Worm (Caenorhabditis elegans): ENCODE results near the gene T04F8.7.

The T04F8.7 gene

DNA sequence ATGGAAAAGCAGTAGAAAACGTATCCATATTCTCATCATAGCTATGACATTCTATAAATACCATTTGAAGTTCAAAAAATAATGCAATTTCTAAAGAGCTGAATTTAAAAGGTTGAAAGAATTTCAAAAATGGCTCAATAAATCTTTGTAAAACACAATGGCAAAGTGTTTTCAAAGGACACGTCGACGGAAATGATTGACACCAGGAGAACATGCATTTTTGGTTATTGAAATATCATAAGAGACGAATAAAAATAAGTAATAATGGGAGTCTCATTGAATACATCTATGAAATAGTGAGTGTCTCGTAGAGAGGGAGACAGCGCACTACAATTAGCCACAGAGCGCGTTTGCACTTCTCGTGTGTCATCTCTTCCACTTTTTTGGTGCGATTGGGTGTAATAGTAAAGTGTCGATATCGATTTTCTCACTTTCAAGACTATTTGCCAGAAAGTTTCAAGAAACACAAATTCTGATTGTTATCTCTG lies 24.2 kb downstream of the T04F8.7 start, which contains the start of gene T04F8.2:
T04F8.2 (minus strand) TSS at position 51 of the 488 bp plus-strand sequence.
- TF ChIP-seq pha-4 (tag; optimal IDR thresholded peaks at IDR 0.05): no peak
- no peak for TF ChIP-seq Y67H2A.10 (GFP tag; conservative IDR thresholded peaks at IDR 0.05)
- peak; percentile 37; the same call in 1 of the 2 replicates for TF ChIP-seq lin-26 (GFP tag; IDR thresholded peaks at IDR 0.05)
- no peak for TF ChIP-seq F49E8.2 (tag; optimal IDR thresholded peaks at IDR 0.05; ENCODE audit: insufficient read depth)
- no peak for TF ChIP-seq mxl-1 (tag; optimal IDR thresholded peaks at IDR 0.05)
- no peak for TF ChIP-seq lag-1 (GFP tag; IDR thresholded peaks at IDR 0.05)
- no peak for TF ChIP-seq egl-44 (GFP tag; IDR thresholded peaks at IDR 0.05)
- no peak for TF ChIP-seq pbrm-1 (GFP tag; IDR thresholded peaks at IDR 0.05)
- no peak for TF ChIP-seq T07F8.4 (tag; optimal IDR thresholded peaks at IDR 0.05)
- no peak for TF ChIP-seq atf-7 (tag; optimal IDR thresholded peaks at IDR 0.05)
- TF ChIP-seq egl-18 (GFP tag; IDR thresholded peaks at IDR 0.05): no peak
- no peak for TF ChIP-seq ceh-91 (GFP tag; IDR thresholded peaks at IDR 0.05)
- TF ChIP-seq F39B2.1 (GFP tag; IDR thresholded peaks at IDR 0.05): no peak
- TF ChIP-seq akir-1 (GFP tag; optimal IDR thresholded peaks at IDR 0.05): no peak
- no peak for TF ChIP-seq lir-1 (GFP tag; conservative IDR thresholded peaks at IDR 0.05)
- no peak for TF ChIP-seq K12H6.12 (tag; optimal IDR thresholded peaks at IDR 0.05)
- TF ChIP-seq nfya-1 (tag; optimal IDR thresholded peaks at IDR 0.05; ENCODE audit: borderline replicate concordance, insufficient read depth): no peak
- no peak for TF ChIP-seq mes-4 (tag; optimal IDR thresholded peaks at IDR 0.05)
- no peak for TF ChIP-seq bed-2 (GFP tag; IDR thresholded peaks at IDR 0.05)
- no peak for TF ChIP-seq D2030.7 (GFP tag; IDR thresholded peaks at IDR 0.05)
- TF ChIP-seq madf-3 (GFP tag; IDR thresholded peaks at IDR 0.05): no peak
- no peak for TF ChIP-seq chd-7 (tag; optimal IDR thresholded peaks at IDR 0.05)
- no peak for TF ChIP-seq repo-1 (tag; optimal IDR thresholded peaks at IDR 0.05)
- no peak for TF ChIP-seq lsy-27 (tag; optimal IDR thresholded peaks at IDR 0.05; ENCODE audit: borderline replicate concordance, insufficient read depth)
- TF ChIP-seq snpc-1.3 (tag; optimal IDR thresholded peaks at IDR 0.05; ENCODE audit: insufficient read depth): no peak
- no peak for TF ChIP-seq somi-1 (GFP tag; optimal IDR thresholded peaks at IDR 0.05)
- TF ChIP-seq mcd-1 (GFP tag; IDR thresholded peaks at IDR 0.05): peak; percentile 92
- peak; percentile 40; the same call in 1 of the 2 replicates for TF ChIP-seq hmg-1.2 (GFP tag; IDR thresholded peaks at IDR 0.05)
- no peak for TF ChIP-seq rcor-1 (GFP tag; IDR thresholded peaks at IDR 0.05)
- TF ChIP-seq die-1 (tag; optimal IDR thresholded peaks at IDR 0.05): no peak
- TF ChIP-seq ceh-40 (GFP tag; IDR thresholded peaks at IDR 0.05): no peak
- TF ChIP-seq ztf-26 (tag; optimal IDR thresholded peaks at IDR 0.05): no peak
- TF ChIP-seq Y95B8A.8 (GFP tag; IDR thresholded peaks at IDR 0.05): no peak
- no peak for TF ChIP-seq K11D2.4 (GFP tag; IDR thresholded peaks at IDR 0.05)
- no peak for TF ChIP-seq F33H1.4 (GFP tag; IDR thresholded peaks at IDR 0.05)
- TF ChIP-seq zim-3 (tag; optimal IDR thresholded peaks at IDR 0.05): no peak
- no peak for TF ChIP-seq ceh-100 (GFP tag; IDR thresholded peaks at IDR 0.05)
- TF ChIP-seq attf-3 (GFP tag; conservative IDR thresholded peaks at IDR 0.05): no peak
- no peak for TF ChIP-seq unc-62 (GFP tag; optimal IDR thresholded peaks at IDR 0.05)
- TF ChIP-seq hlh-12 (tag; optimal IDR thresholded peaks at IDR 0.05): no peak
- no peak for TF ChIP-seq aptf-3 (GFP tag; IDR thresholded peaks at IDR 0.05)
- TF ChIP-seq rpc-1 (optimal IDR thresholded peaks at IDR 0.05): no peak
- TF ChIP-seq rpc-1 (tag; optimal IDR thresholded peaks at IDR 0.05): no peak
- no peak for TF ChIP-seq fkh-3 (tag; optimal IDR thresholded peaks at IDR 0.05)
- TF ChIP-seq athp-1 (tag; optimal IDR thresholded peaks at IDR 0.05): no peak
- TF ChIP-seq F52B5.7 (tag; optimal IDR thresholded peaks at IDR 0.05): no peak
- TF ChIP-seq T26A5.8 (tag; optimal IDR thresholded peaks at IDR 0.05): no peak
- no peak for TF ChIP-seq C06A6.2 (GFP tag; conservative IDR thresholded peaks at IDR 0.05)
- peak; percentile 52 for TF ChIP-seq attf-5 (GFP tag; optimal IDR thresholded peaks at IDR 0.05)
- TF ChIP-seq snpc-1.1 (tag; optimal IDR thresholded peaks at IDR 0.05; ENCODE audit: insufficient read depth): no peak

All from whole organism, young adult.